Fruit fly (Drosophila melanogaster) S2 (cell line): Measurements from ENCODE around the gene CG14285.

Experiments
- CG8478 ChIP-seq: fragments of >200 bp; optimal IDR thresholded peaks from 2 replicates; lab custom pipeline; 2018
- CTCF ChIP-seq, 2 experiments: fragments of >200 bp; optimal IDR thresholded peaks; 2 replicates each; lab custom pipeline; 2018

DNA sequence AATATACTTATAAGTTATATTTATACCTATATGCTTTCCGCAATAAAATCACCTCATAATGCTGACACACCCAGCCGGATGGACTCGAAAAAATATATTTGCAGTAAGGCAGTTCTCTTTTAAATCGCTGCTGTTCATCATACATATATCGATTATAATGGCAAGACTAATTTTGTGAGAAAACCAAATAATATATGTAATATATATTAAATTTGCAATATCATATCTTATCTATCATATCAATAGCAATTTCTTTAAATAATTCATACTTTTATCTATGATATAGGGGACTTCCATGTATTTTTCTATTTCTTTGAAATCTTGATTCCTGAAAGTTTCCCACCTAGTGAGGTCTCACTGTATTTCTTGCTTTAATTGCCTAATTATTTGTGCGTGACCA lies 37.6 kb downstream of the CG14285 start:
- no peak for TF ChIP-seq CTCF (optimal IDR thresholded peaks at IDR 0.05; lab: Kevin White, UChicago)
- TF ChIP-seq CG8478 (lab: Kevin White, UChicago) = no peak
